Fruit fly (Drosophila melanogaster) ovary, adult (tissue): ENCODE results near the gene Snx1.

ENCODE experiments used
- CG17801 ChIP-seq: fragments of 200-800 bp; optimal IDR thresholded peaks from 2 replicates; lab custom pipeline; 2019; ENCODE audit warnings: missing biosample characterization, mild to moderate bottlenecking, missing genetic modification characterization, moderate library complexity; ENCODE audit not compliant: partially characterized antibody

The Snx1 gene

DNA sequence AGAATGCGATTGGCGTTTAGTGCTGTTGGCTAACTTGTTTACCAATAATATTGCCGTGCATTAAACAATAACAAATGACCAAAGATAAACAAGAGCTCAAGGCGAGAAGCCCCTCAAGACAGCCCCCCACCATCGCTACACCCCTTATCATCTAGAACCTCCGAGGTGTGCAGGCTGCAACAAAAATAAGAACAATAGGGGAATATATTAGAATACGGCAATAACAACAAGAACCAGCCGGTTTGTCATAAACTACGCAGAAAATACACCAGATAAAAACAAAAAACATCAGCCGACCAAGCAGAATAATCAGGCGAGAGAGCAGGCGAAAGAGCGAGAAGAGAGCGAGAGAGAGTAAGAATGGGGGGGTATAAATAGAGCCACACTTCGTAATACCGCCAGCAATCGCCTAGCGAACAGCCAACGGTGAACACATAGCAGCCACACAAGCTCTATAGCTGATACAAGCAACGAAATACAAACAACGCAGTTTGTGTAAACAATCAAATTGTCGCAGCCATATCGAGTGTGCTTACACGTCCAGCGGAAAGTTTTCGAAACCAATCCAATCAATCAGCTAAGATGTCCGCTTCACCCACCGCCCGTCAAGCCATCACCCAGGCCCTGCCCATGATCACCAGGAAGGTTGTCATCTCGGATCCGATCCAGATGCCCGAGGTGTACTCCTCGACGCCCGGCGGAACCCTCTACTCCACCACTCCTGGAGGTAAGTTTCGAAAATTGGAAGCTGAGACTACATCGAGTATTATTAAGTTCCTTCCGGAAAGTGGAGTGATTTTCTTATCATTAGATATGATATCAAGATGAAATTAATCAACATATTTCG, 28.8 kb downstream of the Snx1 start, which contains the start of gene Thor:
Gene Thor (plus strand): TSS at position 401 of the 847 bp plus-strand sequence.
- peak; percentile 75 for TF ChIP-seq CG17801 (GFP tag; lab: Kevin White, UChicago)

DNA sequence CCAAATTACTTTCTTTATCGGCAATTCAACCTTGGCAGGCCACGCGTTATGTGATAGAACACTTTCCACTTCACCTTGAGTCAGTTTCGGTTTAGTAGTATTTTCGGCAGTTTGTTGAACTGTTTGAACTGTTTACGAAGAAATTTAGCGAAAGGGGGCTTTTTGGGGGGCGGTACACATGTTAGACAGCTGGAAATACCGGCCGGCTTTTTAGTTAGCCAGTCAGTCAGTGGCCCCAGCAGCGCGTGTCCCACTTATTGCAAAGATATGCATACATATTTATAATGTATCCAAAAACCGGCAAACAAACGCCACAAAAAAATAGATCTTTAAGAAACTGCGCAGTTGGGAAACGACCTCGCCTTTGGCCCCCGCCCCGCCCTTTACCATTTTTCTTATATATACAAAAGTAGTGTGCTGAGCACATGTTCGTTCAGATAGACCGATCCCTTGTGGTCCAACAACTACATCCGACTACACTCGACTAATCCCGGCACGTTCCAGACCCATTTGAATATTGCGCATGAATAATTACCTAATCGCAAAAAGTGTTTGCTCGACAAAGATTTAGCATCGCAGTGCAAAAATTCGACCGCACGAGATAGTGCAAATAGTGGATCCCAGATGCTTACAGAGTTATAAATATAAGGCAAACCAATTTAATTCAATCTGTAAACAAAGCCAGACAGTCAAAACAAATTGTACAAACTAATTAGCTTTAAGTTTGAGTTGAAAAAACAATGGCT, 30.4 kb downstream of the Snx1 start:
- TF ChIP-seq CG17801 (GFP tag; lab: Kevin White, UChicago) = no peak

DNA sequence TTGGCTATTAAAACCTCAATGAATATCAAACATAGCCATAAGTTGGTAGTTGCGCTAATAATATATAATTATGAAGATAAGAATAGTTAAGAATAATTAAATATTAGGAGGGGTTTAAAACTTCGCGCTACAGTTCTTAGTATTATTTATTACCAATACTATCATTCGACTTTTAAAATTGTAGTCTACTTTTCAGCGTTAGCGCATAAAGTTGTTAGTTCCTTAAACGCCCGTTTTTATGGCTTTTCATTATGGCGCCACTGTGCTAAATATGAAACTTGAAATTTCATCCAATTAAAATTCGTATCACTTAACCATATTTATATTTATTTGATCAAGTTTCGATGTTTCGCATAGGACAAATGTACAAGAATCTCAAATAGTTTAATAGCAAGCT, 31.0 kb downstream of the Snx1 start:
- TF ChIP-seq CG17801 (GFP tag; lab: Kevin White, UChicago) = no peak

DNA sequence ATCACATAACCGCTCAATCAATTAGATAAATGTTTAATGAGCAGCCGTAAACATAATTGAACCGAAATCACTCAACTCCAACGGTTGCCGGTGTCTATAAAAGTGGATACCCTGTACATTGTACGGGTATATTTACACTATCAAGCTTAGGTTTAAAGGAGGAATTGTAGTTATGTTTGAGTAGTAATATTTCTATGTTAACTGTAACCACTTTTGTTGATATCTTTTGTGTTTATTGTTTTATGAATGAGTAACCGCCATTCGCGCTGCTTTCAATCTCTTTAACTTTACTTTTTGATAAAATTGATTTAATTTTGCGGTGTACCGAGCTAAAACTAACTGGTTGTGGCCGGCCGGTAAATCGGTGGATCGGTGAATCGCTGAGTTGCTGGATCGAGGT, 32.6 kb downstream of the Snx1 start:
- TF ChIP-seq CG17801 (GFP tag; lab: Kevin White, UChicago) = no peak

DNA sequence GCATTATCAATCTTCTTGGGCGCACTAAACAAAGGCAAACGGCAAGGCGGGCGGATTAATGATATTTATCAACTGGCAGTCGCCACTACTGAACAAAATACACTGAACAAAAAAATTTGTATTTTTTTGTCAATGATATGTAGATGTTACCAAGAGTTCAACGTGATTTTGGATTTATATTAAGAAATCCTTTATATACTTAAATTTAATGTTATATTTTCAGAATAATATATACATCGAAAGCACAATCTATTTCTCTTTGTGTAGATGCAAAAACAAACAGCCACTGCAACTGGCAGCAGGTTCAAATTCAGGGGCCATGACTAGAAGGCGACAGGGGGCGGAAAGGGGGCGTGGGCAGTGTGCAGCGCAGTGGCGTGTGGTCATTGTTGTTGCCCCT, 33.2 kb downstream of the Snx1 start:
- TF ChIP-seq CG17801 (GFP tag; lab: Kevin White, UChicago) = no peak

DNA sequence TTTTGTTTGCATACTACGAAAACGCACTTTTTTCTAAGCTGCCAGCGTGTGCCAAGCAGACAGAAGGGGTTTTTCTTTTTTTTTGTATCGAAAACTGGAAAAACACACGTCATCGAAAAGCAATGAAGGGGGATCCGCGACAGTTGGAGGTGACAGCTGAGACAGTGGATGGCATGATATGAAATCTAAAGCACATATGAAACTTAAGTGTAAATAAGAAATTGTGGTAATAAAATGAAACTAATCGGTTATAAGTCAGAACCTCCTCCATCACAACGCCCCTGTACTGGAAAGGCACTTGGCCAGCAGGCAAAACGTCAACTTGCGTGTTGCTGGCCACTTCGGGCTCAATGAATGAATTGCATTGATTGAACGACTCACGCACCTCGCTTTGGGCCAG, 34.2 kb downstream of the Snx1 start:
- TF ChIP-seq CG17801 (GFP tag; lab: Kevin White, UChicago) = no peak

DNA sequence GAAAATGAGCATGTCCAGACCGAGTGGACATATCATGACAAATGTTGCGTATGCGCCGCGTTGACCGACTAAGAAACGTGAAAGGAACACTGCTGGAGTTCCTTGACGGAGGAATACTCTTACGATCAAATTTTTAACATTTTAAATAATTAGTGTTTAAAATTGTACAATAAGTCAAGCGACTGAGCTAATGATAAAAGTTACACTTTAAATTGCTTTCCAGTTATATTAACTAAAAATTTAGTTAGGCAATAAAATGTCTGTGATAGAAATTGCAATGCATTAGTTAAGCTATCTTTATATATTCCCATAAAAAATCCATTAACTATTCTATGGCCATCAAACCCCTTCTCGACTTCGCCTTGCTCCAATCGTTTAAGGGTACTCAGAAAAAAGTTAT, 35.3 kb downstream of the Snx1 start:
- TF ChIP-seq CG17801 (GFP tag; lab: Kevin White, UChicago) = no peak

DNA sequence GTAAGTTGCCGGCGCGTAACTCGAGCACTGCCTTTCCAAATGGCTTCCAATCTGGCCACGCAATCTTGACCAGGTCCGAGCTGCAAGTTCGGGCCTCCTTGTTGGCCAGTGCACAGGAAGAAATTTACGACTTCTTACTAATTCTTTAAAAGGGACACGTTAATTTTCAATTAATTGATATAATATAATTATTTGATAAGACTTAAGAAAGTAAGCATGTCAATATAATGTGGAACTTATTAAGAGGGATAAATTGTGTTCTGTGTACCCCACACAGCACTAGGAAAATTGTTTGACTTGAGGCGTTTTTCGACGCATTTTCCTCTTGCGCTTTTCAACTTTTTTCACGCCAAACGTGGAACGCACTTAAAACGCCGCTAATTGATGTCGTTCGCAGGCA, 36.0 kb downstream of the Snx1 start:
- TF ChIP-seq CG17801 (GFP tag; lab: Kevin White, UChicago) = no peak

DNA sequence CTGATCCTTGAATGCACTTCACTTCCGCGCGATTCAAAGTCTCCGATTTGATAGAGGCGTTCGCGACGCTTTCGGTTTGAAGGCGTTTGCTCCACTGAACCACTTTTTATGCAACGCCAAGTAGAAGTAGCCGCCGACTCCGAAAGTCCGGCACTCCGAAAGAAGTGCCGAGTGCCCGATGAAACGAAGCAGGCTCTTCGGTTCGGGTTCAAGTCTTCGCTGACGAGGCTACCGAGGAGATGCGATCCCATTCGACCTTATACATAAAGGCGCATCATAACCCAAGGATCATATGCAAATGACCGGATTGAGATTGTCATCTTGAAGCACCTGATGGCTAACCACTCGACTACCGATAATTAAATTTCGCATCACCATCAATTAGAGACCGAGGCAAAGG, 41.5 kb downstream of the Snx1 start, which contains the start of gene CG15414:
Gene CG15414 (minus strand): TSS at position 101 of the 400 bp plus-strand sequence.
- no peak for TF ChIP-seq CG17801 (GFP tag; lab: Kevin White, UChicago)

DNA sequence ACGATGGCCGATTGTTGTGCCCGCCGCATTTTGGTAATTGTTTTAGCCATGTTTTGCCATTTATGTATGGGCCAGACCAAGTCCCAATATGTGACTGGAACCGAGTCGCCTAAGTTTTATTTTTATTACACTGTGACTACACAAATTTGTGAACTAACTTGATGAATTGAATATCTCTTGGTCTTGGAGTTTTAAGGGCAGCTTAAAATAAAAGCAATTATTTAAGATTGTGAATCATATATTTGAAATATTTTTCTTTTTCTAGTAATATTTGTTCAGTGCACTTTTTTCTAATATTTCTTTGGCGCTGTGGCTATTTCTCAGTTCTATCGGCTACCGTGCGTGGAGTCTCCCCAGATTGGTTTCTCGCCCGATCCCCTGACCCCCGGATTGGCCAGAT, 44.0 kb downstream of the Snx1 start:
- TF ChIP-seq CG17801 (GFP tag; lab: Kevin White, UChicago) = no peak

DNA sequence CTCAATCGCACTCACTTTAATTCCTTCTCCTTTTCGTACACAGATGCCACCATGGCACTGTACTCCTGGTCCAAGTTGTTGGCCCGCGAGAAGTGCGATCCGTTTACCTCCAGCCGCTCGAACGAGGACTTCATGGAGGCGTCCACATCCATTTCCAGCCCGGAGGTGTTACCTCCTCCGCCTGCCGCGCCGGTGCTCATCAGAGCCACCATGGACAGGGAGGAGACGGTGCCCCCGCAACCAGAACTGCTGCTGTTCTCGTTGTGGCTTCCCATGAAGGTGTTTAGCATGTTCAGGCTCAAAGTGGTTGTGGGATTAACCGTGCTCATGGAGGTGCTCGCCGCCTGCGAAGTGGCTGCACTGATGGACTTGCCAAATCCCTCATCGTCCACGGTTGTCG, 46.0 kb downstream of the Snx1 start:
- TF ChIP-seq CG17801 (GFP tag; lab: Kevin White, UChicago) = no peak
